Worm (Caenorhabditis elegans): Measurements from ENCODE around the gene srbc-41.

The srbc-41 gene

ce11 chrV:1569750-1570419, 44.7 kb downstream of the srbc-41 start:
- TF ChIP-seq tbx-2 (tag; optimal IDR thresholded peaks at IDR 0.05) (no peak), madf-2 (tag; optimal IDR thresholded peaks at IDR 0.05) (no peak), dmd-4 (tag; optimal IDR thresholded peaks at IDR 0.05; ENCODE audit: borderline replicate concordance) (no peak), nhr-11 (tag; optimal IDR thresholded peaks at IDR 0.05) (no peak), ama-1 (optimal IDR thresholded peaks at IDR 0.05) (peak; percentile 19), mec-3 (tag; optimal IDR thresholded peaks at IDR 0.05; ENCODE audit: borderline replicate concordance) (no peak), nfya-1 (tag; optimal IDR thresholded peaks at IDR 0.05) (peak; percentile 73), Y22D7AL.16 (tag; optimal IDR thresholded peaks at IDR 0.05) (no peak), hlh-6 (tag; optimal IDR thresholded peaks at IDR 0.05) (no peak), ceh-34 (tag; optimal IDR thresholded peaks at IDR 0.05) (no peak), K02D7.2 (tag; optimal IDR thresholded peaks at IDR 0.05) (no peak), ceh-30 (tag; optimal IDR thresholded peaks at IDR 0.05) (no peak), ceh-22 (tag; optimal IDR thresholded peaks at IDR 0.05) (no peak)

DNA sequence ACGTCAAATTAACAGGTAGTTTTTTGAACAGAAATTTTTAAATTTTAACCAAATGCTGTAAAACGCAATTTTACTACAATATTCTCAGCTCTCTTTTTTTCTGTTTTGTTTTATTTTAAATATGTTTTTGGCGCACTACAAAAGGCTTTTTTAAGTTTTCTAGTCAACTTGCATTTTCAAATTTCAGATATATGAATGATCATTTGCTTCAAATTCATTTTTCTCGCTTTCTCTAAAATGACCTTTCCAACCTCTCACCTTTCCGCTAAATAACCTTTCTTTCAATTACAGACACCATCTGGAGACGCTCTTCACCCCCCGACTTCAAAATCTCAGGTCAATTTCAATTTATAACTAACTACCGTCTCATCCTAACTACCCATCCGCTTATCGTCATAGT, 47.9 kb downstream of the srbc-41 start, which contains the start of gene cdc-25.2:
Gene cdc-25.2 (plus strand): TSS at position 301 of the 400 bp plus-strand sequence.
- TF ChIP-seq fax-1 (tag; optimal IDR thresholded peaks at IDR 0.05) (no peak), ceh-31 (tag; optimal IDR thresholded peaks at IDR 0.05) (no peak)
